3 worm cellular contexts compared by ENCODE assay signal in the genomic region with DNA sequence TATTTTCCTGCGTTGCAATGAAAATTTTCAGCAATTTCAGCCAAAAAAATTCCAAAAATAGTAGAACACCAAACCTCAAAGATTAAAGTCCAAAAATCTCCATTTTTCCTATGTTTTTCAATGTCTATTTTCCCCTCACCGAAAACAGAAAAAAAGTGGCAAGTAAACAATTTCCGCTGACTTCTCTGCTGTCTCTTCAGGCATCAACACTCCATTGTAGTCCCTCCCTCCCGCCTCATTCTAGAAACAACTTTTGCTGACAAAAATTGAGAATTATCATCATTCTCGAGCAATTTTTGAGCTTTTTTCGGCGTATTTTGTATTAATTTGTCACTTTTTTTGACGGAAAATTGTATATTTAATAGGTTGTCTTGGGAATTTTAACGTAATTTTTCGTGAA.
TF ChIP-seq lines count a peak whose summit lies in the region.

No protein-coding gene starts in this region.

TF ChIP-seq in whole organism, L3 larva, 47 proteins besides CTCF, POLR2A, EP300 and RAD21:
- TF ChIP-seq skn-1 (tag; optimal IDR thresholded peaks at IDR 0.05; lab: Kevin White, UChicago): peak; percentile 49

TF ChIP-seq in whole organism, L4 larva, 104 proteins besides CTCF, POLR2A, EP300 and RAD21:
- TF ChIP-seq dmd-6 (GFP tag; IDR thresholded peaks at IDR 0.05; lab: Robert Waterston, UW): peak; percentile 23; the same call in 1 of the 2 replicates
- 0 out of 2 replicates have a peak, but pooled peaks have one; percentile 27 for TF ChIP-seq nhr-42 (GFP tag; IDR thresholded peaks at IDR 0.05; lab: Robert Waterston, UW)

TF ChIP-seq in whole organism, young adult, 124 proteins besides CTCF, POLR2A, EP300 and RAD21:
- TF ChIP-seq hmg-1.2 (GFP tag; IDR thresholded peaks at IDR 0.05; lab: Robert Waterston, UW): peak; percentile 91; the same call in 1 of the 2 replicates
